Worm (Caenorhabditis elegans) whole organism, early embryonic: ENCODE measurements around the gene fbxa-174.

Experiments used
- B0310.2 ChIP-seq: sonication (generic microtip); optimal IDR thresholded peaks from 2 replicates; lab custom pipeline; 2016; ENCODE audit warnings: mild to moderate bottlenecking, missing genetic modification characterization, missing compliant biosample characterization
- aly-1 ChIP-seq: sonication (generic microtip); optimal IDR thresholded peaks from 2 replicates; lab custom pipeline; 2016; ENCODE audit warnings: missing genetic modification characterization, missing compliant biosample characterization
- ama-1 ChIP-seq: fragments of 150-350 bp; optimal IDR thresholded peaks from 2 replicates; lab custom pipeline; 2014
- ceh-13 ChIP-seq: fragments of 200-800 bp; sonication (Bioruptor generic); optimal IDR thresholded peaks from 2 replicates; lab custom pipeline; 2018; ENCODE audit warnings: mild to moderate bottlenecking, missing genetic modification characterization, missing compliant biosample characterization
- ets-7 ChIP-seq: sonication (generic microtip); optimal IDR thresholded peaks from 2 replicates; lab custom pipeline; 2016; ENCODE audit warnings: missing genotype, missing genetic modification characterization, missing compliant biosample characterization
- hmbx-1 ChIP-seq: sonication (generic microtip); optimal IDR thresholded peaks from 2 replicates; lab custom pipeline; 2016; ENCODE audit warnings: mild to moderate bottlenecking, missing genetic modification characterization, missing compliant biosample characterization
- hnd-1 ChIP-seq: sonication (generic microtip); optimal IDR thresholded peaks from 2 replicates; lab custom pipeline; 2016; ENCODE audit warnings: missing genetic modification characterization, missing compliant biosample characterization
- pes-1 ChIP-seq: fragments of 200-800 bp; sonication (Bioruptor generic); IDR thresholded peaks from 2 replicates; pipeline ENCODE4 v1.3.6; 2022; ENCODE audit warnings: missing genetic modification reagents, missing genetic modification characterization, missing compliant biosample characterization
- scrt-1 ChIP-seq: fragments of 200-800 bp; sonication (Bioruptor generic); IDR thresholded peaks from 2 replicates; pipeline ENCODE4 v1.3.6; 2022; ENCODE audit warnings: missing genetic modification characterization, missing compliant biosample characterization
- sea-1 ChIP-seq: fragments of 200-800 bp; sonication (Bioruptor generic); conservative IDR thresholded peaks from 2 replicates; pipeline ENCODE4 v1.3.6; 2022; ENCODE audit warnings: missing genetic modification characterization, missing compliant biosample characterization
- tbx-11 ChIP-seq: fragments of 200-800 bp; sonication (Bioruptor generic); IDR thresholded peaks from 2 replicates; pipeline ENCODE4 v1.3.6; 2022; ENCODE audit warnings: missing genetic modification characterization, missing compliant biosample characterization

ce11 chrV:17558946-17559345 lies 669 bp upstream of the fbxa-174 start, which contains the start of gene fbxa-172:
- no peak for TF ChIP-seq ets-7 (tag; lab: Kevin White, UChicago)
- TF ChIP-seq sea-1 (GFP tag; lab: Robert Waterston, UW): no peak
- no peak for TF ChIP-seq ceh-13 (GFP tag; lab: Kevin White, UChicago)
- TF ChIP-seq pes-1: no peak
- no peak for TF ChIP-seq ama-1 (lab: Kevin White, UChicago)
- TF ChIP-seq scrt-1 (GFP tag; lab: Robert Waterston, UW): no peak
- no peak for TF ChIP-seq aly-1 (tag; lab: Kevin White, UChicago)
- TF ChIP-seq tbx-11 (GFP tag; lab: Robert Waterston, UW): no peak
- TF ChIP-seq hmbx-1 (tag; lab: Kevin White, UChicago): no peak
- no peak for TF ChIP-seq hnd-1
- no peak for TF ChIP-seq B0310.2
